Worm (Caenorhabditis elegans) whole organism, L1 larva: ENCODE data around the gene cyp-13B1.
A peak's percentile ranks its signal among the peaks of the same experiment; 100 is the strongest.

ENCODE experiments used
- C04F5.9 ChIP-seq: sonication (generic microtip); optimal IDR thresholded peaks from 2 replicates; lab custom pipeline; 2016; ENCODE audit warnings: missing genetic modification characterization, missing compliant biosample characterization
- C16A3.4 ChIP-seq: fragments of 150-350 bp; optimal IDR thresholded peaks from 2 replicates; lab custom pipeline; 2014; ENCODE audit warnings: missing biosample characterization, missing genetic modification characterization
- F16B12.6 ChIP-seq: fragments of 150-350 bp; optimal IDR thresholded peaks from 2 replicates; lab custom pipeline; 2014; ENCODE audit warnings: missing biosample characterization, missing genetic modification characterization
- aha-1 ChIP-seq: fragments of 150-350 bp; optimal IDR thresholded peaks from 2 replicates; lab custom pipeline; 2014; ENCODE audit warnings: missing biosample characterization, missing genetic modification characterization
- ama-1 ChIP-seq: fragments of 150-350 bp; optimal IDR thresholded peaks from 2 replicates; lab custom pipeline; 2014
- ceh-63 ChIP-seq: fragments of 200-800 bp; sonication (Bioruptor generic); optimal IDR thresholded peaks from 2 replicates; lab custom pipeline; 2018; ENCODE audit warnings: mild to moderate bottlenecking, missing genetic modification characterization, missing compliant biosample characterization
- ceh-8 ChIP-seq: fragments of 200-800 bp; sonication (Bioruptor generic); optimal IDR thresholded peaks from 2 replicates; lab custom pipeline; 2018; ENCODE audit warnings: mild to moderate bottlenecking, missing genetic modification characterization, moderate library complexity, missing compliant biosample characterization
- ceh-82 ChIP-seq, 3 experiments: fragments of 150-350 bp in 1 of 3; sonication (generic microtip) in 2 of 3; optimal IDR thresholded peaks; 2 replicates each; lab custom pipeline; 2014 to 2017; ENCODE audit warnings: missing biosample characterization in 3 of 3, missing genetic modification characterization in 3 of 3
- ceh-88 ChIP-seq: fragments of 200-800 bp; sonication (Bioruptor generic); IDR thresholded peaks from 2 replicates; pipeline ENCODE4 v1.3.6; 2022; ENCODE audit warnings: missing genetic modification characterization, missing compliant biosample characterization
- ceh-90 ChIP-seq: sonication (generic microtip); optimal IDR thresholded peaks from 2 replicates; lab custom pipeline; 2016; ENCODE audit warnings: missing genetic modification characterization, missing compliant biosample characterization
- ces-1 ChIP-seq: fragments of 150-350 bp; optimal IDR thresholded peaks from 2 replicates; lab custom pipeline; 2014; ENCODE audit warnings: missing biosample characterization, missing genetic modification reagents, missing genetic modification characterization
- dpl-1 ChIP-seq, 3 experiments: fragments of 150-350 bp in 2 of 3; sonication (generic microtip) in 1 of 3; optimal IDR thresholded peaks; 2 replicates each; lab custom pipeline; 2014 to 2017; ENCODE audit warnings: missing biosample characterization in 3 of 3, missing genetic modification characterization in 3 of 3, missing genetic modification reagents in 3 of 3
- dsc-1 ChIP-seq: sonication (generic microtip); optimal IDR thresholded peaks from 2 replicates; lab custom pipeline; 2016; ENCODE audit warnings: mild to moderate bottlenecking, missing genetic modification characterization, missing compliant biosample characterization
- efl-1 ChIP-seq, 4 experiments: fragments of 150-350 bp; optimal IDR thresholded peaks in 3 of 4; peaks in 1 of 4; 1 replicate in 1 of 4; 2 replicates in 3 of 4; lab custom pipeline; 2014; ENCODE audit warnings: missing biosample characterization in 2 of 4, missing genetic modification characterization in 2 of 4, missing genetic modification reagents in 2 of 4
- elt-2 ChIP-seq: sonication (generic microtip); optimal IDR thresholded peaks from 2 replicates; lab custom pipeline; 2016; ENCODE audit warnings: missing genetic modification characterization, mild to moderate bottlenecking, inconsistent platforms, missing compliant biosample characterization, missing genetic modification reagents
- elt-3 ChIP-seq, 6 experiments: fragments of 150-350 bp in 1 of 6; sonication (generic microtip); optimal IDR thresholded peaks; 2 replicates each; lab custom pipeline; 2017 to 2018; ENCODE audit warnings: missing biosample characterization in 6 of 6, missing genetic modification characterization in 6 of 6, inconsistent platforms in 1 of 6
- fkh-8 ChIP-seq: sonication (generic microtip); optimal IDR thresholded peaks from 2 replicates; lab custom pipeline; 2016; ENCODE audit warnings: mild to moderate bottlenecking, missing genetic modification characterization, missing compliant biosample characterization
- fos-1 ChIP-seq: fragments of 150-350 bp; optimal IDR thresholded peaks from 2 replicates; lab custom pipeline; 2014; ENCODE audit warnings: missing biosample characterization, missing genetic modification characterization
- grh-1 ChIP-seq: fragments of 200-800 bp; sonication (Bioruptor generic); IDR thresholded peaks from 2 replicates; pipeline ENCODE4 v1.3.6; 2022; ENCODE audit warnings: missing genetic modification reagents, missing genetic modification characterization, missing compliant biosample characterization
- hlh-17 ChIP-seq: fragments of 200-800 bp; sonication (Bioruptor generic); optimal IDR thresholded peaks from 2 replicates; lab custom pipeline; 2018; ENCODE audit warnings: missing genetic modification characterization, mild to moderate bottlenecking, missing compliant biosample characterization, moderate library complexity, borderline replicate concordance
- hpl-2 ChIP-seq: fragments of 150-350 bp; optimal IDR thresholded peaks from 2 replicates; lab custom pipeline; 2014; ENCODE audit warnings: missing biosample characterization, missing genetic modification reagents, missing genetic modification characterization
- irx-1 ChIP-seq: sonication (generic microtip); optimal IDR thresholded peaks from 2 replicates; lab custom pipeline; 2016; ENCODE audit warnings: missing genetic modification characterization, missing compliant biosample characterization
- lin-15B ChIP-seq: fragments of 150-350 bp; sonication (generic microtip); optimal IDR thresholded peaks from 3 replicates; lab custom pipeline; 2014; ENCODE audit warnings: missing biosample characterization, missing genetic modification characterization
- lir-3 ChIP-seq: sonication (generic microtip); optimal IDR thresholded peaks from 2 replicates; lab custom pipeline; 2016; ENCODE audit warnings: mild to moderate bottlenecking, missing genetic modification characterization, moderate library complexity, missing compliant biosample characterization; ENCODE audit not compliant: poor library complexity
- lsy-2 ChIP-seq, 2 experiments: fragments of 150-350 bp; optimal IDR thresholded peaks; 2 replicates each; lab custom pipeline; 2014; ENCODE audit warnings: missing biosample characterization in 2 of 2, missing genetic modification characterization in 2 of 2
- mab-9 ChIP-seq: fragments of 200-800 bp; sonication (Bioruptor generic); IDR thresholded peaks from 2 replicates; pipeline ENCODE4 v1.3.6; 2022; ENCODE audit warnings: missing genetic modification reagents, missing genetic modification characterization, missing compliant biosample characterization
- mdl-1 ChIP-seq, 2 experiments: fragments of 150-350 bp; optimal IDR thresholded peaks; 2 replicates each; lab custom pipeline; 2014 to 2017; ENCODE audit warnings: missing biosample characterization in 2 of 2, missing genetic modification characterization in 2 of 2, inconsistent platforms in 1 of 2
- mef-2 ChIP-seq: fragments of 150-350 bp; optimal IDR thresholded peaks from 2 replicates; lab custom pipeline; 2014; ENCODE audit warnings: missing biosample characterization, missing genetic modification characterization
- mep-1 ChIP-seq: fragments of 150-350 bp; optimal IDR thresholded peaks from 2 replicates; lab custom pipeline; 2014; ENCODE audit warnings: missing biosample characterization, missing genetic modification characterization
- nhr-12 ChIP-seq: sonication (generic microtip); optimal IDR thresholded peaks from 2 replicates; lab custom pipeline; 2017; ENCODE audit warnings: missing biosample characterization, missing genetic modification characterization
- nhr-19 ChIP-seq: fragments of 200-800 bp; sonication (Bioruptor generic); conservative IDR thresholded peaks from 2 replicates; pipeline ENCODE4 v1.3.6; 2022; ENCODE audit warnings: missing genetic modification characterization, missing compliant biosample characterization
- nhr-237 ChIP-seq: fragments of 150-350 bp; optimal IDR thresholded peaks from 2 replicates; lab custom pipeline; 2014; ENCODE audit warnings: missing biosample characterization, missing genetic modification characterization
- nhr-28 ChIP-seq: fragments of 150-350 bp; optimal IDR thresholded peaks from 2 replicates; lab custom pipeline; 2014; ENCODE audit warnings: missing biosample characterization, missing genetic modification characterization
- nhr-71 ChIP-seq: sonication (generic microtip); optimal IDR thresholded peaks from 2 replicates; lab custom pipeline; 2016; ENCODE audit warnings: mild to moderate bottlenecking, missing genetic modification characterization, moderate library complexity, missing compliant biosample characterization
- nhr-76 ChIP-seq: sonication (generic microtip); optimal IDR thresholded peaks from 2 replicates; lab custom pipeline; 2017; ENCODE audit warnings: missing biosample characterization, missing genetic modification characterization
- nhr-77 ChIP-seq: fragments of 150-350 bp; optimal IDR thresholded peaks from 2 replicates; lab custom pipeline; 2014; ENCODE audit warnings: missing biosample characterization, missing genetic modification characterization
- nhr-84 ChIP-seq: sonication (generic microtip); optimal IDR thresholded peaks from 2 replicates; lab custom pipeline; 2017; ENCODE audit warnings: missing biosample characterization, missing genetic modification characterization
- pax-3 ChIP-seq: fragments of 200-800 bp; sonication (Bioruptor generic); optimal IDR thresholded peaks from 2 replicates; lab custom pipeline; 2018; ENCODE audit warnings: mild to moderate bottlenecking, missing genetic modification characterization, moderate library complexity, missing compliant biosample characterization
- pqm-1 ChIP-seq: sonication (generic microtip); optimal IDR thresholded peaks from 3 replicates; lab custom pipeline; 2017; ENCODE audit warnings: missing biosample characterization, missing genetic modification characterization
- rnt-1 ChIP-seq: sonication (generic microtip); optimal IDR thresholded peaks from 2 replicates; lab custom pipeline; 2016; ENCODE audit warnings: mild to moderate bottlenecking, missing genetic modification characterization, moderate library complexity, missing compliant biosample characterization
- skn-1 ChIP-seq: fragments of 150-350 bp; optimal IDR thresholded peaks from 2 replicates; lab custom pipeline; 2014; ENCODE audit warnings: missing biosample characterization, missing genetic modification characterization
- snu-23 ChIP-seq: sonication (generic microtip); optimal IDR thresholded peaks from 2 replicates; lab custom pipeline; 2016; ENCODE audit warnings: missing genetic modification characterization, missing compliant biosample characterization
- sox-4 ChIP-seq: sonication (generic microtip); optimal IDR thresholded peaks from 2 replicates; lab custom pipeline; 2016; ENCODE audit warnings: missing genetic modification characterization, missing compliant biosample characterization
- sptf-1 ChIP-seq: fragments of 150-350 bp; optimal IDR thresholded peaks from 2 replicates; lab custom pipeline; 2014; ENCODE audit warnings: missing biosample characterization, missing genetic modification characterization
- swsn-7 ChIP-seq: sonication (generic microtip); optimal IDR thresholded peaks from 2 replicates; lab custom pipeline; 2016; ENCODE audit warnings: missing genetic modification characterization, missing compliant biosample characterization
- tbx-2 ChIP-seq: sonication (generic microtip); optimal IDR thresholded peaks from 2 replicates; lab custom pipeline; 2016; ENCODE audit warnings: missing genetic modification characterization, missing compliant biosample characterization
- tlp-1 ChIP-seq: fragments of 150-350 bp; optimal IDR thresholded peaks from 2 replicates; lab custom pipeline; 2014; ENCODE audit warnings: missing biosample characterization, missing genetic modification characterization
- unc-130 ChIP-seq: fragments of 150-350 bp; optimal IDR thresholded peaks from 2 replicates; lab custom pipeline; 2017; ENCODE audit warnings: missing biosample characterization, missing genetic modification characterization, inconsistent platforms
- unc-62 ChIP-seq: fragments of 150-350 bp; optimal IDR thresholded peaks from 2 replicates; lab custom pipeline; 2014; ENCODE audit warnings: missing biosample characterization, missing genetic modification reagents, missing genetic modification characterization
- vab-15 ChIP-seq: sonication (generic microtip); optimal IDR thresholded peaks from 2 replicates; lab custom pipeline; 2017; ENCODE audit warnings: missing genotype, mild to moderate bottlenecking, missing genetic modification characterization, missing compliant biosample characterization
- zag-1 ChIP-seq: fragments of 150-350 bp; optimal IDR thresholded peaks from 2 replicates; lab custom pipeline; 2014; ENCODE audit warnings: missing biosample characterization, missing genetic modification characterization
- ztf-11 ChIP-seq, 2 experiments: sonication (generic microtip); optimal IDR thresholded peaks; 2 replicates each; lab custom pipeline; 2016 to 2017; ENCODE audit warnings: missing genetic modification characterization in 2 of 2, missing biosample characterization in 1 of 2, missing compliant biosample characterization in 1 of 2
- ztf-4 ChIP-seq: fragments of 150-350 bp; optimal IDR thresholded peaks from 2 replicates; lab custom pipeline; 2014; ENCODE audit warnings: missing biosample characterization, missing genetic modification characterization

The cyp-13B1 gene

DNA sequence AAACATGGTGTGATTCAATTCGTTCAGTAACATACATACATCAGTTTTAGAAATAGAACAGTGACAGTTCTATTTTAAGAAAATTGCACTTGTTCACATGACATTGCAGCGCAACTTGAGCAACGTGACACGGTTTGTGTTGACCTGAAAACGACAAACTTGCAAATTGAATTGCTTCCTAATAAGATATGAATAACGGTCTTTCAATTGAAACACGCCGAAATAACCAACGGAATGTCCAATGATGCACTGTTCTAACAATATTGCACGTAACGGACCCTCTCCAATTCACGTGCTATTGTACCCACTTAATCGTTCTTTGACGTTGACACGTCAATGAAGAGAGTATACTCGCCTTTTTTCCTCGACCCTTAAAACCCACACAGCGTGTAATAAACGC lies 49.6 kb downstream of the cyp-13B1 start (continued):
- TF ChIP-seq fos-1 (tag; lab: Kevin White, UChicago), result no peak
- no peak for TF ChIP-seq ceh-8 (GFP tag; lab: Kevin White, UChicago)
- no peak for TF ChIP-seq sptf-1 (tag; lab: Kevin White, UChicago)
- TF ChIP-seq ceh-90 (tag; lab: Kevin White, UChicago), result no peak
- no peak for TF ChIP-seq nhr-237
- TF ChIP-seq unc-62, result no peak
- TF ChIP-seq dpl-1 (GFP tag; optimal IDR thresholded peaks at IDR 0.05; lab: Kevin White, UChicago), result no peak
- TF ChIP-seq tbx-2 (tag; lab: Kevin White, UChicago), result no peak
- TF ChIP-seq nhr-77, result no peak
- TF ChIP-seq nhr-76 (tag; lab: Kevin White, UChicago), result no peak
- TF ChIP-seq fkh-8 (tag; lab: Kevin White, UChicago), result no peak
- TF ChIP-seq unc-130 (tag; lab: Kevin White, UChicago), result no peak
- TF ChIP-seq aha-1 (tag; lab: Kevin White, UChicago), result no peak
- peak; percentile 89 for TF ChIP-seq nhr-19 (GFP tag; lab: Robert Waterston, UW)
- no peak for TF ChIP-seq sox-4
- no peak for TF ChIP-seq ama-1 (lab: Kevin White, UChicago)
- TF ChIP-seq F16B12.6 (tag; lab: Kevin White, UChicago), result no peak
- peak in 1 of 6 experiments; percentile 25 for TF ChIP-seq elt-3 (tag; optimal IDR thresholded peaks at IDR 0.05; lab: Kevin White, UChicago)
- no peak for TF ChIP-seq ceh-88 (GFP tag; lab: Robert Waterston, UW)
- TF ChIP-seq lin-15B (tag; lab: Kevin White, UChicago), result no peak
- TF ChIP-seq C04F5.9 (tag; lab: Kevin White, UChicago), result no peak
- peak; percentile 27 for TF ChIP-seq snu-23 (GFP tag; lab: Kevin White, UChicago)
- TF ChIP-seq mdl-1 (tag; optimal IDR thresholded peaks at IDR 0.05; lab: Kevin White, UChicago), result no peak
- TF ChIP-seq skn-1, result no peak
- TF ChIP-seq rnt-1 (tag; lab: Kevin White, UChicago), result no peak
- TF ChIP-seq irx-1 (tag; lab: Kevin White, UChicago), result no peak
- no peak for TF ChIP-seq ceh-82 (tag; optimal IDR thresholded peaks at IDR 0.05; lab: Kevin White, UChicago)
- TF ChIP-seq efl-1 (optimal IDR thresholded peaks at IDR 0.05; lab: Kevin White, UChicago), result no peak
- peak in 1 of 2 experiments; percentile 54 for TF ChIP-seq efl-1 (GFP tag; optimal IDR thresholded peaks at IDR 0.05 in 1 of 2; lab: Kevin White, UChicago)
- peak; percentile 58 for TF ChIP-seq elt-2
- TF ChIP-seq nhr-12 (tag; lab: Kevin White, UChicago), result no peak
- no peak for TF ChIP-seq vab-15 (tag; lab: Kevin White, UChicago)
- no peak for TF ChIP-seq grh-1 (GFP tag; lab: Robert Waterston, UW)
- TF ChIP-seq hpl-2 (GFP tag; lab: Kevin White, UChicago), result no peak
- TF ChIP-seq ceh-63 (GFP tag; lab: Kevin White, UChicago), result no peak
- no peak for TF ChIP-seq dsc-1 (tag; lab: Kevin White, UChicago)
- TF ChIP-seq ztf-11 (tag; optimal IDR thresholded peaks at IDR 0.05; lab: Kevin White, UChicago), result no peak
- TF ChIP-seq mab-9 (GFP tag; lab: Robert Waterston, UW), result no peak
- TF ChIP-seq tlp-1, result no peak
- TF ChIP-seq ces-1 (GFP tag; lab: Kevin White, UChicago), result no peak
- TF ChIP-seq zag-1 (tag; lab: Kevin White, UChicago), result no peak
- TF ChIP-seq hlh-17, result no peak
- TF ChIP-seq pqm-1 (tag; lab: Kevin White, UChicago), result no peak
- TF ChIP-seq C16A3.4 (tag; lab: Kevin White, UChicago), result no peak

DNA sequence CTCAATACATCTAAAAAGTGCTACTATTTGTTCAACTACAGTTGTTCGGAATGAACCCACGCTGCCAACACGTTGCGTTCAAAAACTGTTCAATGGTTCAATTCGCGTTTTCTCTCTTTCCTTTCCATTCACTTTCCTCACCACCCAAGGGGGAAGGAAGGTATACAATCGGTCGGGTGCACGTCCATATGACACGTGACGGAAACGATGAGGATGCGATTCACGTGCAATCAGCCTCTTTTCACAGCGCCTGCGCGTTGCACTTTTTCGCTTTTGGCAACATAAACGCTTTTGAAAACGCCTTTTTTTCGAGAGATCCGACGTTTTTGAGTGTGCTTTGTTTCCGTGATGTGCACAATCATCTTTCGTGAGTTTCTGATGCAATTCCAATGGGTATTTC lies 50.9 kb downstream of the cyp-13B1 start:
- peak; percentile 77 for TF ChIP-seq skn-1
- TF ChIP-seq lir-3 (tag; lab: Kevin White, UChicago), result peak; percentile 53
- TF ChIP-seq mef-2 (tag; lab: Kevin White, UChicago), result peak; percentile 58
- peak; percentile 84 for TF ChIP-seq ztf-4
- peak; percentile 97 for TF ChIP-seq nhr-71 (tag; lab: Kevin White, UChicago)
- no peak for TF ChIP-seq ama-1 (lab: Kevin White, UChicago)
- no peak for TF ChIP-seq pax-3 (tag; lab: Kevin White, UChicago)
- TF ChIP-seq nhr-84 (tag; lab: Kevin White, UChicago), result no peak
- TF ChIP-seq nhr-28 (tag; lab: Kevin White, UChicago), result no peak
- TF ChIP-seq ceh-63 (GFP tag; lab: Kevin White, UChicago), result peak; percentile 61
- peak; percentile 14 for TF ChIP-seq fos-1 (tag; lab: Kevin White, UChicago)
- TF ChIP-seq zag-1 (tag; lab: Kevin White, UChicago), result no peak
- peak; percentile 58 to 79 for TF ChIP-seq lsy-2 (tag; optimal IDR thresholded peaks at IDR 0.05; lab: Kevin White, UChicago)
- TF ChIP-seq rnt-1 (tag; lab: Kevin White, UChicago), result peak; percentile 68
- TF ChIP-seq mep-1 (tag; lab: Kevin White, UChicago), result peak; percentile 76
- TF ChIP-seq swsn-7 (tag; lab: Kevin White, UChicago), result peak; percentile 71
- TF ChIP-seq nhr-237, result peak; percentile 70
- TF ChIP-seq fkh-8 (tag; lab: Kevin White, UChicago), result no peak
- no peak for TF ChIP-seq ceh-8 (GFP tag; lab: Kevin White, UChicago)
- TF ChIP-seq vab-15 (tag; lab: Kevin White, UChicago), result no peak
- no peak for TF ChIP-seq hlh-17
